Fruit fly (Drosophila melanogaster) Kc167 (cell line): Measurements from ENCODE around the gene mus301.

Source experiments
- Myc ChIP-seq: fragments of >200 bp; optimal IDR thresholded peaks from 2 replicates; lab custom pipeline; 2017; ENCODE audit warnings: missing external identifiers
- Sin3A ChIP-seq: fragments of >200 bp; optimal IDR thresholded peaks from 2 replicates; lab custom pipeline; 2018; ENCODE audit warnings: missing external identifiers
- h ChIP-seq: fragments of >200 bp; optimal IDR thresholded peaks from 3 replicates; lab custom pipeline; 2018; ENCODE audit warnings: missing external identifiers
- insv ChIP-seq: fragments of >200 bp; optimal IDR thresholded peaks from 3 replicates; lab custom pipeline; 2018; ENCODE audit warnings: missing external identifiers
- psq ChIP-seq: fragments of >200 bp; optimal IDR thresholded peaks from 2 replicates; lab custom pipeline; 2017; ENCODE audit warnings: missing external identifiers
- ttk ChIP-seq: sonication (Bioruptor generic); optimal IDR thresholded peaks from 2 replicates; lab custom pipeline; 2017; ENCODE audit warnings: missing external identifiers

- TF ChIP-seq h (lab: Kevin White, UChicago) (no peak), Myc (lab: Kevin White, UChicago) (no peak), psq (lab: Kevin White, UChicago) (no peak), ttk (lab: Kevin White, UChicago) (no peak), insv (lab: Kevin White, UChicago) (no peak), Sin3A (lab: Kevin White, UChicago) (no peak)
Measured at dm6 chr3L:8187397-8187811, 49.8 kb downstream of the mus301 start.
